Worm (Caenorhabditis elegans): ENCODE data around the gene cyc-2.2.

- TF ChIP-seq dao-5 (tag; optimal IDR thresholded peaks at IDR 0.05) (no peak), him-1 (tag; optimal IDR thresholded peaks at IDR 0.05) (no peak), W03F9.2 (tag; optimal IDR thresholded peaks at IDR 0.05) (no peak)
Measured at ce11 chrV:12575846-12576245, 36.2 kb downstream of the cyc-2.2 start.
